Fruit fly (Drosophila melanogaster) whole organism, prepupa: ENCODE results near the gene CG18547.

Experiments used
- CG10631 ChIP-seq: fragments of 200-800 bp; sonication (Bioruptor generic); optimal IDR thresholded peaks from 2 replicates; lab custom pipeline; 2016; ENCODE audit warnings: missing biosample characterization, missing genetic modification characterization
- CG10669 ChIP-seq: fragments of 200-800 bp; sonication (Bioruptor generic); optimal IDR thresholded peaks from 3 replicates; lab custom pipeline; 2018; ENCODE audit warnings: missing biosample characterization, mild to moderate bottlenecking, missing genetic modification characterization, moderate library complexity
- CG11294 ChIP-seq: fragments of 200-800 bp; sonication (Bioruptor generic); IDR thresholded peaks from 2 replicates; pipeline ENCODE4 v1.3.6; 2022; ENCODE audit warnings: missing biosample characterization, missing genetic modification characterization
- CG11762 ChIP-seq: fragments of 200-800 bp; sonication (Bioruptor generic); optimal IDR thresholded peaks from 3 replicates; lab custom pipeline; 2016; ENCODE audit warnings: missing biosample characterization, missing genetic modification characterization; ENCODE audit not compliant: insufficient read depth
- CG11902 ChIP-seq: fragments of 200-800 bp; sonication (Bioruptor generic); optimal IDR thresholded peaks from 3 replicates; lab custom pipeline; 2016; ENCODE audit warnings: missing biosample characterization, missing genetic modification characterization
- CG1621 ChIP-seq: fragments of 200-800 bp; sonication (Bioruptor generic); optimal IDR thresholded peaks from 3 replicates; lab custom pipeline; 2018; ENCODE audit warnings: missing biosample characterization, mild to moderate bottlenecking, missing genetic modification characterization
- CG16779 ChIP-seq: fragments of 200-800 bp; sonication (Bioruptor generic); optimal IDR thresholded peaks from 3 replicates; lab custom pipeline; 2017; ENCODE audit warnings: missing biosample characterization, mild to moderate bottlenecking, missing genetic modification characterization
- CG3032 ChIP-seq: fragments of 200-800 bp; optimal IDR thresholded peaks from 2 replicates; lab custom pipeline; 2019; ENCODE audit warnings: missing biosample characterization, mild to moderate bottlenecking, missing genetic modification characterization, moderate library complexity
- CG31627 ChIP-seq: fragments of 200-800 bp; sonication (Bioruptor generic); optimal IDR thresholded peaks from 3 replicates; lab custom pipeline; 2016; ENCODE audit warnings: missing biosample characterization, missing genetic modification characterization
- CG32006 ChIP-seq: fragments of 200-800 bp; sonication (Bioruptor generic); optimal IDR thresholded peaks from 3 replicates; lab custom pipeline; 2017; ENCODE audit warnings: missing biosample characterization, mild to moderate bottlenecking, missing genetic modification characterization
- CG34406 ChIP-seq: fragments of 200-800 bp; sonication (Bioruptor generic); optimal IDR thresholded peaks from 3 replicates; lab custom pipeline; 2016; ENCODE audit warnings: missing biosample characterization, missing genetic modification characterization
- CG4318 ChIP-seq: fragments of 200-800 bp; sonication (Bioruptor generic); optimal IDR thresholded peaks from 3 replicates; lab custom pipeline; 2017; ENCODE audit warnings: missing biosample characterization, mild to moderate bottlenecking, missing genetic modification characterization
- CG6163 ChIP-seq: fragments of 200-800 bp; sonication (Bioruptor generic); IDR thresholded peaks from 3 replicates; pipeline ENCODE4 v1.3.6; 2022; ENCODE audit warnings: missing biosample characterization, missing genetic modification characterization
- CG6276 ChIP-seq: fragments of 200-800 bp; sonication (Bioruptor generic); optimal IDR thresholded peaks from 2 replicates; lab custom pipeline; 2017; ENCODE audit warnings: missing biosample characterization, mild to moderate bottlenecking, missing genetic modification characterization
- CG6792 ChIP-seq: fragments of 200-800 bp; sonication (Bioruptor generic); optimal IDR thresholded peaks from 3 replicates; lab custom pipeline; 2016; ENCODE audit warnings: missing biosample characterization, missing genetic modification characterization
- CG6808 ChIP-seq: fragments of 200-800 bp; sonication (Bioruptor generic); optimal IDR thresholded peaks from 3 replicates; lab custom pipeline; 2017; ENCODE audit warnings: missing biosample characterization, missing genetic modification characterization, mild to moderate bottlenecking, moderate library complexity, missing genetic modification reagents
- CG6854 ChIP-seq: fragments of 200-800 bp; sonication (Bioruptor generic); optimal IDR thresholded peaks from 2 replicates; lab custom pipeline; 2017; ENCODE audit warnings: missing biosample characterization, mild to moderate bottlenecking, missing genetic modification characterization
- CG7368 ChIP-seq: fragments of 200-800 bp; sonication (Bioruptor generic); optimal IDR thresholded peaks from 3 replicates; lab custom pipeline; 2016; ENCODE audit warnings: missing biosample characterization, missing genetic modification characterization
- CG8119 ChIP-seq: fragments of 200-800 bp; sonication (Bioruptor generic); IDR thresholded peaks from 3 replicates; pipeline ENCODE4 v1.3.6; 2022; ENCODE audit warnings: missing biosample characterization, missing genetic modification characterization
- CG8632 ChIP-seq: fragments of 200-800 bp; sonication (Bioruptor generic); optimal IDR thresholded peaks from 3 replicates; lab custom pipeline; 2016; ENCODE audit warnings: missing biosample characterization, missing genetic modification characterization
- CG9139 ChIP-seq: fragments of 200-800 bp; sonication (Bioruptor generic); optimal IDR thresholded peaks from 3 replicates; lab custom pipeline; 2017; ENCODE audit warnings: missing biosample characterization, mild to moderate bottlenecking, missing genetic modification characterization
- Eip75B ChIP-seq: fragments of 200-800 bp; sonication (Bioruptor generic); optimal IDR thresholded peaks from 3 replicates; lab custom pipeline; 2016; ENCODE audit warnings: missing biosample characterization, missing genetic modification characterization
- Eip78C ChIP-seq: fragments of 200-800 bp; sonication (Bioruptor generic); peaks from one replicate; lab custom pipeline; 2016; ENCODE audit warnings: missing biosample characterization, missing genetic modification characterization
- Eip93F ChIP-seq: fragments of 200-800 bp; sonication (Bioruptor generic); optimal IDR thresholded peaks from 2 replicates; lab custom pipeline; 2016; ENCODE audit warnings: missing biosample characterization, mild to moderate bottlenecking, missing genetic modification characterization
- Ets21C ChIP-seq: fragments of 200-800 bp; sonication (Bioruptor generic); optimal IDR thresholded peaks from 3 replicates; lab custom pipeline; 2016; ENCODE audit warnings: missing biosample characterization, missing genetic modification characterization
- Gug ChIP-seq: fragments of 200-800 bp; sonication (Bioruptor generic); IDR thresholded peaks from 2 replicates; pipeline ENCODE4 v1.3.6; 2022; ENCODE audit warnings: missing biosample characterization, missing genetic modification characterization
- Hr38 ChIP-seq: sonication (Bioruptor generic); optimal IDR thresholded peaks from 2 replicates; lab custom pipeline; 2016; ENCODE audit warnings: missing biosample characterization, missing genetic modification characterization
- Hr4 ChIP-seq: fragments of 200-800 bp; sonication (Bioruptor generic); optimal IDR thresholded peaks from 3 replicates; lab custom pipeline; 2016; ENCODE audit warnings: missing biosample characterization, missing genetic modification characterization
- Met ChIP-seq: fragments of 200-800 bp; sonication (Bioruptor generic); optimal IDR thresholded peaks from 3 replicates; lab custom pipeline; 2016; ENCODE audit warnings: missing biosample characterization, missing genetic modification characterization
- OdsH ChIP-seq: fragments of 200-800 bp; sonication (Bioruptor generic); optimal IDR thresholded peaks from 3 replicates; lab custom pipeline; 2016; ENCODE audit warnings: missing biosample characterization, missing genetic modification characterization
- Smox ChIP-seq: fragments of 200-800 bp; sonication (Bioruptor generic); optimal IDR thresholded peaks from 3 replicates; lab custom pipeline; 2016; ENCODE audit warnings: missing biosample characterization, missing genetic modification characterization
- Sox102F ChIP-seq: fragments of 200-800 bp; sonication (Bioruptor generic); optimal IDR thresholded peaks from 2 replicates; lab custom pipeline; 2016; ENCODE audit warnings: missing biosample characterization, mild to moderate bottlenecking, missing genetic modification characterization
- Sox15 ChIP-seq: fragments of 200-800 bp; sonication (Bioruptor generic); optimal IDR thresholded peaks from 3 replicates; lab custom pipeline; 2016; ENCODE audit warnings: missing biosample characterization, missing genetic modification characterization
- achi ChIP-seq: fragments of 200-800 bp; sonication (Bioruptor generic); optimal IDR thresholded peaks from 3 replicates; lab custom pipeline; 2016; ENCODE audit warnings: missing biosample characterization, missing genetic modification characterization
- acj6 ChIP-seq: fragments of 200-800 bp; sonication (Bioruptor generic); optimal IDR thresholded peaks from 3 replicates; lab custom pipeline; 2016; ENCODE audit warnings: missing biosample characterization, missing genetic modification characterization
- cyc ChIP-seq: fragments of 200-800 bp; sonication (Bioruptor generic); optimal IDR thresholded peaks from 3 replicates; lab custom pipeline; 2016; ENCODE audit warnings: missing biosample characterization, missing genetic modification characterization
- dac ChIP-seq: fragments of 200-800 bp; sonication (Bioruptor generic); optimal IDR thresholded peaks from 2 replicates; lab custom pipeline; 2017; ENCODE audit warnings: missing biosample characterization, mild to moderate bottlenecking, missing genetic modification characterization
- dsx ChIP-seq: fragments of 200-800 bp; optimal IDR thresholded peaks from 3 replicates; lab custom pipeline; 2019; ENCODE audit warnings: missing biosample characterization, mild to moderate bottlenecking, missing genetic modification characterization, moderate library complexity; ENCODE audit not compliant: poor library complexity, severe bottlenecking
- eg ChIP-seq: fragments of 200-800 bp; sonication (Bioruptor generic); IDR thresholded peaks from 3 replicates; pipeline ENCODE4 v1.3.6; 2022; ENCODE audit warnings: missing biosample characterization, missing genetic modification characterization
- esn ChIP-seq: fragments of 200-800 bp; sonication (Bioruptor generic); optimal IDR thresholded peaks from 2 replicates; lab custom pipeline; 2016; ENCODE audit warnings: missing biosample characterization, mild to moderate bottlenecking, missing genetic modification characterization, moderate library complexity
- fd85E ChIP-seq: fragments of 200-800 bp; sonication (Bioruptor generic); optimal IDR thresholded peaks from 3 replicates; lab custom pipeline; 2016; ENCODE audit warnings: missing biosample characterization, missing genetic modification characterization
- fkh ChIP-seq: fragments of 200-800 bp; sonication (Bioruptor generic); optimal IDR thresholded peaks from 3 replicates; lab custom pipeline; 2017; ENCODE audit warnings: missing biosample characterization, mild to moderate bottlenecking, missing genetic modification characterization, moderate library complexity
- lz ChIP-seq: fragments of 200-800 bp; sonication (Bioruptor generic); optimal IDR thresholded peaks from 3 replicates; lab custom pipeline; 2016; ENCODE audit warnings: missing biosample characterization, missing genetic modification characterization
- net ChIP-seq: fragments of 200-800 bp; sonication (Bioruptor generic); optimal IDR thresholded peaks from 3 replicates; lab custom pipeline; 2016; ENCODE audit warnings: missing biosample characterization, missing genetic modification characterization
- pdm3 ChIP-seq: fragments of 200-800 bp; sonication (Bioruptor generic); optimal IDR thresholded peaks from 3 replicates; lab custom pipeline; 2016; ENCODE audit warnings: missing biosample characterization, missing genetic modification characterization
- salr ChIP-seq, 2 experiments: fragments of 200-800 bp; sonication (Bioruptor generic); optimal IDR thresholded peaks; 3 replicates each; lab custom pipeline; 2016 to 2018; ENCODE audit warnings: missing biosample characterization in 2 of 2, missing genetic modification characterization in 2 of 2, mild to moderate bottlenecking in 1 of 2
- spab ChIP-seq: fragments of 200-800 bp; sonication (Bioruptor generic); optimal IDR thresholded peaks from 2 replicates; lab custom pipeline; 2017; ENCODE audit warnings: missing biosample characterization, mild to moderate bottlenecking, missing genetic modification characterization, missing genetic modification reagents
- ss ChIP-seq, 2 experiments: fragments of 200-800 bp; sonication (Bioruptor generic); optimal IDR thresholded peaks; 2 replicates in 1 of 2; 3 replicates in 1 of 2; lab custom pipeline; 2017 to 2018; ENCODE audit warnings: mild to moderate bottlenecking in 2 of 2, missing biosample characterization in 2 of 2, missing genetic modification characterization in 2 of 2, moderate library complexity in 1 of 2
- svp ChIP-seq: fragments of 200-800 bp; sonication (Bioruptor generic); peaks from one replicate; lab custom pipeline; 2016; ENCODE audit warnings: missing biosample characterization, missing genetic modification characterization
- topi ChIP-seq: fragments of 200-800 bp; sonication (Bioruptor generic); optimal IDR thresholded peaks from 3 replicates; lab custom pipeline; 2016; ENCODE audit warnings: missing biosample characterization, missing genetic modification characterization
- vri ChIP-seq: fragments of 200-800 bp; sonication (Bioruptor generic); optimal IDR thresholded peaks from 3 replicates; lab custom pipeline; 2016; ENCODE audit warnings: missing biosample characterization, mild to moderate bottlenecking, missing genetic modification characterization

Gene CG18547

dm6 chr3R:11979879-11980571, at the start of gene CG18547:
Gene CG18547, minus strand, starts transcription at chr3R:11980390.
- no peak for TF ChIP-seq Hr38 (GFP tag; lab: Kevin White, UChicago)
- peak; percentile 5 for TF ChIP-seq CG6808 (GFP tag; lab: Kevin White, UChicago)
- peak in 1 of 2 experiments; percentile 21 for TF ChIP-seq ss (GFP tag; optimal IDR thresholded peaks at IDR 0.05; lab: Kevin White, UChicago)
- TF ChIP-seq salr (GFP tag; optimal IDR thresholded peaks at IDR 0.05; lab: Kevin White, UChicago) = no peak
- peak; percentile 40 for TF ChIP-seq CG3032 (tag; lab: Kevin White, UChicago)
- peak; percentile 26 for TF ChIP-seq Hr4 (GFP tag; lab: Kevin White, UChicago)
- peak; percentile 41 for TF ChIP-seq Smox (GFP tag; lab: Kevin White, UChicago)
- TF ChIP-seq Eip78C (GFP tag; lab: Kevin White, UChicago) = peak; percentile 84
- TF ChIP-seq svp = peak; percentile 82
- peak; percentile 9 for TF ChIP-seq achi (GFP tag; lab: Kevin White, UChicago)
- peak; percentile 43 for TF ChIP-seq CG34406 (GFP tag; lab: Kevin White, UChicago)
- TF ChIP-seq esn (GFP tag; lab: Kevin White, UChicago) = peak; percentile 46
- TF ChIP-seq CG31627 = peak; percentile 59
- TF ChIP-seq Eip93F (GFP tag; lab: Kevin White, UChicago) = no peak
- TF ChIP-seq CG32006 (GFP tag; lab: Kevin White, UChicago) = peak; percentile 25
- TF ChIP-seq CG6276 = no peak
- TF ChIP-seq vri = peak; percentile 14
- peak; percentile 51 for TF ChIP-seq acj6 (GFP tag; lab: Kevin White, UChicago)
- peak; percentile 57 for TF ChIP-seq lz (GFP tag; lab: Kevin White, UChicago)
- peak; percentile 45 for TF ChIP-seq CG6792 (GFP tag; lab: Kevin White, UChicago)
- no peak for TF ChIP-seq eg
- TF ChIP-seq Sox15 (GFP tag; lab: Kevin White, UChicago) = no peak
- TF ChIP-seq Gug (GFP tag; lab: Robert Waterston, UW) = 0 out of 2 replicates have a peak, but pooled peaks have one; percentile 20
- TF ChIP-seq fd85E (GFP tag; lab: Kevin White, UChicago) = no peak
- TF ChIP-seq Eip75B (GFP tag; lab: Kevin White, UChicago) = peak; percentile 49
- TF ChIP-seq CG8632 (GFP tag; lab: Kevin White, UChicago) = peak; percentile 46
- TF ChIP-seq pdm3 = peak; percentile 46
- TF ChIP-seq CG16779 = no peak
- TF ChIP-seq CG6854 (GFP tag; lab: Kevin White, UChicago) = no peak
- peak; percentile 58; the same call in 2 of the 3 replicates for TF ChIP-seq CG6163 (GFP tag; lab: Robert Waterston, UW)
- TF ChIP-seq dsx (GFP tag; lab: Kevin White, UChicago) = peak; percentile 24
- TF ChIP-seq topi (GFP tag; lab: Kevin White, UChicago) = peak; percentile 54
- TF ChIP-seq spab (GFP tag; lab: Kevin White, UChicago) = no peak
- TF ChIP-seq CG10631 (GFP tag; lab: Kevin White, UChicago) = peak; percentile 41
- TF ChIP-seq Sox102F = peak; percentile 64
- TF ChIP-seq fkh (GFP tag; lab: Kevin White, UChicago) = no peak
- TF ChIP-seq CG10669 = peak; percentile 57
- peak; percentile 14 for TF ChIP-seq net (GFP tag; lab: Kevin White, UChicago)
- TF ChIP-seq CG1621 = peak; percentile 59
- TF ChIP-seq OdsH (GFP tag; lab: Kevin White, UChicago) = peak; percentile 48
- TF ChIP-seq CG4318 (GFP tag; lab: Kevin White, UChicago) = no peak
- TF ChIP-seq CG11762 = peak; percentile 32
- no peak for TF ChIP-seq CG9139 (GFP tag; lab: Kevin White, UChicago)
- peak; percentile 62 for TF ChIP-seq Met
- no peak for TF ChIP-seq CG11294 (GFP tag; lab: Robert Waterston, UW)
- 0 out of 3 replicates have a peak, but pooled peaks have one; percentile 40 for TF ChIP-seq CG8119 (GFP tag; lab: Robert Waterston, UW)
- no peak for TF ChIP-seq dac (GFP tag; lab: Kevin White, UChicago)
- no peak for TF ChIP-seq CG11902 (GFP tag; lab: Kevin White, UChicago)
- TF ChIP-seq Ets21C (GFP tag; lab: Kevin White, UChicago) = peak; percentile 26
- peak; percentile 49 for TF ChIP-seq cyc (GFP tag; lab: Kevin White, UChicago)
- peak; percentile 32 for TF ChIP-seq CG7368 (GFP tag; lab: Kevin White, UChicago)
